Worm (Caenorhabditis elegans) whole organism, late embryonic: ENCODE data around the gene gln-1.

Experiments
- ama-1 ChIP-seq: fragments of 150-350 bp; optimal IDR thresholded peaks from 2 replicates; lab custom pipeline; 2014
- sox-2 ChIP-seq: fragments of 200-800 bp; sonication (Bioruptor generic); IDR thresholded peaks from 2 replicates; pipeline ENCODE4 v1.3.6; 2022; ENCODE audit warnings: missing genetic modification reagents, missing genetic modification characterization, missing compliant biosample characterization

ce11 chrX:6029075-6029474 lies 29.0 kb upstream of the gln-1 start:
- TF ChIP-seq ama-1 (lab: Kevin White, UChicago) (no peak), sox-2 (GFP tag; lab: Robert Waterston, UW) (no peak)
